Worm (Caenorhabditis elegans): ENCODE data around the gene D2062.4.

DNA sequence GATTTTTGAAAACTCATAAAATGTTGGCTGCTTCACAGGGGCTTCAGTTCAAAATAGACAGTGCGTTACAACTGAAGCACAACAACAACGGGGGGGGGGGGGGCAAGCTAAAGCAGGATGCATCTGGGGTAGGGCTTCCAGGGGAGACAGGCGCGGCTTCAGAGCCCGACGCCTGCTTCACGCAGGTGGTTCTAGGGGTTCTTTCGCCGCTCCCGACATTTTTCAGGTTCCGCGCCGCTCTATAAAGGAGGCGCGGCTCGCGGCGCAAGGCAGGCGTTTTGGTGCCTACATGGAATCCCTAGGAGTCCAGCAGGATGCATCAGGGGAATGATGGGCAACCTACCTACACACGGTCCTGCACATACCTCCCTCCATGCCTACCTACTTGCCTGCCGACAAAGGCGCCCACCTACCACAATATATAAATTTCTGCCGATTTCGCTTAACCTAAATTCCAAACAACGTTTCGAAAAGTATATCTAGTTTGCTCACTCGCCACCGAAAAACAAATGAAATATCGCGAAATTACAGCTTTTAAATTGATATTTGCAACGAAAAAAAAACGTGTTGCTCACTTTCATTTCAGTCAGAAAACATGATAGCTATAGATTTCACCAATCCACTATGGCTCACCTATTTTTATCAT is 4.1 kb downstream of the D2062.4 start, which contains the start of gene sri-71:
- no peak for TF ChIP-seq T22C8.4 (GFP tag; IDR thresholded peaks at IDR 0.05)
- TF ChIP-seq ztf-29 (GFP tag; IDR thresholded peaks at IDR 0.05) = no peak
- TF ChIP-seq flt-1 (GFP tag; IDR thresholded peaks at IDR 0.05) = no peak
- no peak for TF ChIP-seq cog-1 (tag; optimal IDR thresholded peaks at IDR 0.05)
